Worm (Caenorhabditis elegans) whole organism, midembryonic: ENCODE data around the gene nhr-104.

Source experiments
- flt-1 ChIP-seq: fragments of 200-800 bp; sonication (Bioruptor generic); IDR thresholded peaks from 2 replicates; pipeline ENCODE4 v1.3.6; 2022; ENCODE audit warnings: missing genetic modification characterization, missing compliant biosample characterization
- klf-2 ChIP-seq: fragments of 200-800 bp; sonication (Bioruptor generic); conservative IDR thresholded peaks from 2 replicates; pipeline ENCODE4 v1.3.6; 2022; ENCODE audit warnings: missing genetic modification reagents, missing genetic modification characterization, missing compliant biosample characterization
- med-1 ChIP-seq: sonication (generic microtip); optimal IDR thresholded peaks from 2 replicates; lab custom pipeline; 2017; ENCODE audit warnings: missing genetic modification characterization, mild to moderate bottlenecking, missing compliant biosample characterization, antibody characterized with exemption, missing genetic modification reagents; ENCODE audit not compliant: insufficient read depth
- ref-1 ChIP-seq: fragments of 200-800 bp; sonication (Bioruptor generic); conservative IDR thresholded peaks from 2 replicates; pipeline ENCODE4 v1.3.6; 2022; ENCODE audit warnings: missing genetic modification reagents, missing genetic modification characterization, missing compliant biosample characterization
- tab-1 ChIP-seq: fragments of 200-800 bp; sonication (Bioruptor generic); IDR thresholded peaks from 2 replicates; pipeline ENCODE4 v1.3.6; 2022; ENCODE audit warnings: missing genetic modification characterization, missing compliant biosample characterization

DNA sequence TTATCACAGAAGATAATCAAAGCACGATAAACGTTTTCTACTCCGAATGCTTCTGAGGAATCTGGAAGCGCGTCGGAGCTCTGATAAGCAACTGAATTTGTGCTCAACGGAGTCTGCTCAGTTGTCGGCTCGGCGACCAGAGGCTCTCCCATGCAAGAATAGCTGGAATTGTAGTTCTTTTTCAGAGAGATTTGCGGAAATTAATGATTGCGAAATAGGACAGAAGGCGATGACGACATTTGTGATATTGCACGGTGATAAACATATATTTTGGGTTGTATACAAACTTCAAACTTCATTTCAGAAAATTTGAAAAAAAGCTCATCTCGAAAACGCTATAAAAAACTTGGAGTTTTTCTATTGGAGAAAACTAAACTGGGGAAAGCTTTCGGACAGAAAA, 21.3 kb upstream of the nhr-104 start, which contains the start of gene H06H21.37:
- TF ChIP-seq med-1 (GFP tag; lab: Kevin White, UChicago) (no peak), flt-1 (no peak), ref-1 (GFP tag; lab: Robert Waterston, UW) (no peak), tab-1 (GFP tag; lab: Robert Waterston, UW) (no peak), klf-2 (GFP tag; lab: Robert Waterston, UW) (no peak)
